Worm (Caenorhabditis elegans): Measurements from ENCODE around the gene F54D5.2.

DNA sequence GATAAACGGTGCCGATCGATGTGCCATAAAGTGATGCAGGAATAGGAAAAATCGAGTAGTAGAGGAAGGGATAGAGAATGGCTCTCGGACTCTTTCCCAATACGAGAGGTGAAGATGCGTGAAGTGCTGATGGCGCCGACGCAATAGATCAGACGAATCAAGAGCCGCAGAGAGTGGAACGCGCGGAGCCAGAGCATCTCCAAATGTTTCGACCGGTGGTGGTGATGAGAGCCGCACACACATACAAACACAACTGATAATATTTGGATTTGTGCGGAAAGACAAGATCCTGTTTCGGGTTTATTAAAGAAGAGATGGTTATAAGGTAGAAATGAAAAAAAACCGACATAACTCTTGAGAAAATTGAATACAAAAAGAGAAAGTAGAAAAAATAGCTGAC lies 8.9 kb upstream of the F54D5.2 start, which contains the start of gene F54D5.15:
- TF ChIP-seq flt-1 (GFP tag; IDR thresholded peaks at IDR 0.05) (no peak), ztf-23 (GFP tag; IDR thresholded peaks at IDR 0.05) (no peak), cog-1 (tag; optimal IDR thresholded peaks at IDR 0.05) (no peak), tab-1 (GFP tag; IDR thresholded peaks at IDR 0.05) (no peak), med-1 (GFP tag; optimal IDR thresholded peaks at IDR 0.05; ENCODE audit: insufficient read depth) (no peak)

Data from whole organism, midembryonic.